Worm (Caenorhabditis elegans) whole organism, late embryonic: ENCODE results near the gene T19H12.12.
A peak's percentile ranks its signal among the peaks of the same experiment; 100 is the strongest.

Experiments used
- C08G9.2 ChIP-seq: sonication (generic microtip); optimal IDR thresholded peaks from 2 replicates; lab custom pipeline; 2016; ENCODE audit warnings: mild to moderate bottlenecking, missing genetic modification characterization, moderate library complexity, missing compliant biosample characterization
- C38D4.7 ChIP-seq: fragments of 200-800 bp; sonication (Bioruptor generic); optimal IDR thresholded peaks from 2 replicates; lab custom pipeline; 2018; ENCODE audit warnings: mild to moderate bottlenecking, missing genetic modification characterization, moderate library complexity, missing compliant biosample characterization
- F13H6.1 ChIP-seq: sonication (generic microtip); optimal IDR thresholded peaks from 2 replicates; lab custom pipeline; 2016; ENCODE audit warnings: missing genetic modification characterization, missing compliant biosample characterization
- T23F11.4 ChIP-seq: fragments of 200-800 bp; sonication (Bioruptor generic); optimal IDR thresholded peaks from 2 replicates; lab custom pipeline; 2018; ENCODE audit warnings: mild to moderate bottlenecking, missing genetic modification characterization, missing compliant biosample characterization
- ahr-1 ChIP-seq: sonication (generic microtip); optimal IDR thresholded peaks from 2 replicates; lab custom pipeline; 2016; ENCODE audit warnings: missing genetic modification characterization, missing compliant biosample characterization
- ama-1 ChIP-seq: fragments of 150-350 bp; optimal IDR thresholded peaks from 2 replicates; lab custom pipeline; 2014
- ceh-18 ChIP-seq: sonication (generic microtip); optimal IDR thresholded peaks from 2 replicates; lab custom pipeline; 2016; ENCODE audit warnings: missing genetic modification characterization, missing compliant biosample characterization
- ceh-30 ChIP-seq: fragments of 150-350 bp; optimal IDR thresholded peaks from 2 replicates; lab custom pipeline; 2014; ENCODE audit warnings: missing biosample characterization, missing genetic modification characterization
- ceh-31 ChIP-seq: sonication (generic microtip); optimal IDR thresholded peaks from 2 replicates; lab custom pipeline; 2016; ENCODE audit warnings: missing genetic modification characterization, missing compliant biosample characterization
- ceh-34 ChIP-seq: sonication (generic microtip); optimal IDR thresholded peaks from 2 replicates; lab custom pipeline; 2016; ENCODE audit warnings: mild to moderate bottlenecking, missing genetic modification characterization, missing compliant biosample characterization
- ceh-45 ChIP-seq: fragments of 200-800 bp; sonication (Bioruptor generic); IDR thresholded peaks from 2 replicates; pipeline ENCODE4 v1.3.6; 2022; ENCODE audit warnings: missing genetic modification reagents, missing genetic modification characterization, missing compliant biosample characterization
- ceh-48 ChIP-seq: sonication (generic microtip); optimal IDR thresholded peaks from 2 replicates; lab custom pipeline; 2016; ENCODE audit warnings: missing genetic modification characterization, inconsistent platforms, missing compliant biosample characterization
- che-1 ChIP-seq: sonication (generic microtip); optimal IDR thresholded peaks from 2 replicates; lab custom pipeline; 2016; ENCODE audit warnings: mild to moderate bottlenecking, missing genetic modification characterization, missing compliant biosample characterization
- dve-1 ChIP-seq: sonication (generic microtip); optimal IDR thresholded peaks from 2 replicates; lab custom pipeline; 2017; ENCODE audit warnings: antibody characterized with exemption, mild to moderate bottlenecking, missing genetic modification characterization, missing compliant biosample characterization
- elt-2 ChIP-seq: sonication (generic microtip); optimal IDR thresholded peaks from 2 replicates; lab custom pipeline; 2016; ENCODE audit warnings: missing genetic modification reagents, missing genetic modification characterization, missing compliant biosample characterization
- elt-4 ChIP-seq: sonication (generic microtip); optimal IDR thresholded peaks from 2 replicates; lab custom pipeline; 2016; ENCODE audit warnings: missing genetic modification characterization, missing compliant biosample characterization
- ets-4 ChIP-seq: sonication (generic microtip); optimal IDR thresholded peaks from 2 replicates; lab custom pipeline; 2016; ENCODE audit warnings: missing genetic modification characterization, missing compliant biosample characterization
- fkh-10 ChIP-seq: fragments of 150-350 bp; optimal IDR thresholded peaks from 2 replicates; lab custom pipeline; 2014; ENCODE audit warnings: missing biosample characterization, missing genetic modification reagents, missing genetic modification characterization
- hlh-15 ChIP-seq: sonication (generic microtip); optimal IDR thresholded peaks from 2 replicates; lab custom pipeline; 2016; ENCODE audit warnings: missing genetic modification characterization, missing compliant biosample characterization
- hlh-30 ChIP-seq: sonication (generic microtip); optimal IDR thresholded peaks from 2 replicates; lab custom pipeline; 2017; ENCODE audit warnings: antibody characterized with exemption, missing genetic modification characterization, missing compliant biosample characterization; ENCODE audit not compliant: insufficient read depth
- hlh-6 ChIP-seq: sonication (generic microtip); optimal IDR thresholded peaks from 2 replicates; lab custom pipeline; 2016; ENCODE audit warnings: missing genotype, missing genetic modification characterization, missing compliant biosample characterization
- lim-6 ChIP-seq: sonication (generic microtip); optimal IDR thresholded peaks from 2 replicates; lab custom pipeline; 2016; ENCODE audit warnings: missing genetic modification characterization, missing compliant biosample characterization
- lin-11 ChIP-seq: fragments of 200-800 bp; sonication (Bioruptor generic); optimal IDR thresholded peaks from 2 replicates; lab custom pipeline; 2018; ENCODE audit warnings: mild to moderate bottlenecking, missing genetic modification characterization, missing compliant biosample characterization
- mec-3 ChIP-seq: sonication (generic microtip); optimal IDR thresholded peaks from 2 replicates; lab custom pipeline; 2016; ENCODE audit warnings: borderline replicate concordance, missing genetic modification characterization, missing compliant biosample characterization
- nfya-1 ChIP-seq: sonication (generic microtip); optimal IDR thresholded peaks from 2 replicates; lab custom pipeline; 2017; ENCODE audit warnings: missing genetic modification characterization, mild to moderate bottlenecking, missing compliant biosample characterization, antibody characterized with exemption, moderate library complexity
- nhr-11 ChIP-seq: fragments of 150-350 bp; optimal IDR thresholded peaks from 2 replicates; lab custom pipeline; 2014; ENCODE audit warnings: missing biosample characterization, missing genetic modification characterization
- nhr-232 ChIP-seq: sonication (generic microtip); optimal IDR thresholded peaks from 2 replicates; lab custom pipeline; 2016; ENCODE audit warnings: missing genetic modification characterization, missing compliant biosample characterization
- odd-2 ChIP-seq: sonication (generic microtip); optimal IDR thresholded peaks from 2 replicates; lab custom pipeline; 2017; ENCODE audit warnings: antibody characterized with exemption, mild to moderate bottlenecking, missing genetic modification characterization, missing compliant biosample characterization
- pag-3 ChIP-seq: sonication (generic microtip); optimal IDR thresholded peaks from 2 replicates; lab custom pipeline; 2016; ENCODE audit warnings: missing compliant biosample characterization, missing genetic modification characterization, borderline replicate concordance
- pax-1 ChIP-seq: fragments of 150-350 bp; optimal IDR thresholded peaks from 2 replicates; lab custom pipeline; 2014; ENCODE audit warnings: missing biosample characterization, missing genetic modification characterization
- pha-4 ChIP-seq: fragments of 150-350 bp; optimal IDR thresholded peaks from 2 replicates; lab custom pipeline; 2018; ENCODE audit warnings: missing biosample characterization, missing genetic modification reagents, missing genetic modification characterization
- ref-2 ChIP-seq: sonication (generic microtip); optimal IDR thresholded peaks from 2 replicates; lab custom pipeline; 2016; ENCODE audit warnings: missing genetic modification characterization, missing compliant biosample characterization
- rnt-1 ChIP-seq: sonication (generic microtip); optimal IDR thresholded peaks from 2 replicates; lab custom pipeline; 2016; ENCODE audit warnings: missing genetic modification characterization, missing compliant biosample characterization
- sox-2 ChIP-seq: fragments of 200-800 bp; sonication (Bioruptor generic); IDR thresholded peaks from 2 replicates; pipeline ENCODE4 v1.3.6; 2022; ENCODE audit warnings: missing genetic modification reagents, missing genetic modification characterization, missing compliant biosample characterization
- tbx-2 ChIP-seq: sonication (generic microtip); optimal IDR thresholded peaks from 2 replicates; lab custom pipeline; 2016; ENCODE audit warnings: missing genetic modification characterization, missing compliant biosample characterization
- tbx-7 ChIP-seq: sonication (generic microtip); optimal IDR thresholded peaks from 2 replicates; lab custom pipeline; 2016; ENCODE audit warnings: missing genotype, missing genetic modification characterization, missing compliant biosample characterization
- ttx-3 ChIP-seq: sonication (generic microtip); optimal IDR thresholded peaks from 2 replicates; lab custom pipeline; 2016; ENCODE audit warnings: missing genetic modification reagents, missing genetic modification characterization, missing compliant biosample characterization
- unc-42 ChIP-seq: sonication (generic microtip); optimal IDR thresholded peaks from 2 replicates; lab custom pipeline; 2016; ENCODE audit warnings: missing genotype, missing genetic modification characterization, missing compliant biosample characterization
- unc-55 ChIP-seq: sonication (generic microtip); optimal IDR thresholded peaks from 2 replicates; lab custom pipeline; 2017; ENCODE audit warnings: missing biosample characterization, missing genetic modification reagents, missing genetic modification characterization

Gene T19H12.12

DNA sequence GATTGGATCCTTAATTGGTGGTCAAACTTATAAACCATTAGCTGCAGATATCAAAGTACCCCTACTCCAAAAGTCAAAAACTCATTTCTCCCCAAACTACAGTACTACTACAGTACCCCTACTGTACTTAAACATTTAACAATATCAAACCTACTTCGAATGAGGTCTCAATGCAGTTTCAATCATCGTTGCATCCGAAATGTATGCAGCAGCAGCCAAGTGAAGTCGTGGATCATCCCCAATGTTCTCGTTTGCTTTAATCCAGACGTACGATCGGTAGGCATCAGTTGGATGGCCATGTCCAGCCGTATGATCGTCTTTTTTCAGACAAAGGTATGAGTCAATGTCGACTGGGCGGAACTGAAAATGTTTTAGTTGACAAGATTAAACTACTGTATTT is 27.0 kb upstream of the T19H12.12 start:
- TF ChIP-seq rnt-1 (no peak), mec-3 (tag; lab: Kevin White, UChicago) (no peak), ceh-31 (tag; lab: Kevin White, UChicago) (no peak), hlh-30 (tag; lab: Kevin White, UChicago) (no peak), tbx-7 (tag; lab: Kevin White, UChicago) (no peak), ceh-48 (tag; lab: Kevin White, UChicago) (no peak), nfya-1 (no peak), ceh-30 (tag; lab: Kevin White, UChicago) (no peak), pax-1 (tag; lab: Kevin White, UChicago) (no peak), lin-11 (tag; lab: Kevin White, UChicago) (no peak), ttx-3 (tag; lab: Kevin White, UChicago) (no peak), F13H6.1 (tag; lab: Kevin White, UChicago) (no peak), ceh-45 (no peak), ceh-34 (no peak)

DNA sequence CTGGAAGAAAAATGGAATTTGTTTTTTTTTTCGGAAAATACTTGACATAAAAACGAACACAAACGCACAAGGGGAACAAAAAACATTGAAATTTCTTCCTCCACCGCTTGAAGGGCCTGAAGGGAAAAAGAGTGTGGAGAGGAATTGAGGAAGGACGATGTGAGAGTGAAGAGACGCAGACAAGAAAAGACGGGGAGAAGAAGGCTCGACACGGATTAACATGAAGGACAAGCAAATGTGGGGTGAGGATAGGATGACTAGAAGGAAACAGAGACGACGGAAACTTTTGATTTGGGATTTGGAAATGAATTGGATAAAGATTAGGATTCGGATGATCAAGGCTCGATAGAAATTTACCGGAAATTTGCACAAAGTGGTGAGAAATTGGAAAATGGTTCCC is 24.1 kb upstream of the T19H12.12 start:
- peak; percentile 34 for TF ChIP-seq ceh-31 (tag; lab: Kevin White, UChicago)
- TF ChIP-seq hlh-6 (tag; lab: Kevin White, UChicago): peak; percentile 28
- no peak for TF ChIP-seq C08G9.2 (tag; lab: Kevin White, UChicago)
- no peak for TF ChIP-seq sox-2 (GFP tag; lab: Robert Waterston, UW)
- TF ChIP-seq ceh-18 (tag; lab: Kevin White, UChicago): peak; percentile 25
- TF ChIP-seq unc-42 (tag; lab: Kevin White, UChicago): peak; percentile 37
- TF ChIP-seq ref-2: peak; percentile 12
- peak; percentile 43 for TF ChIP-seq nfya-1
- no peak for TF ChIP-seq pag-3 (tag; lab: Kevin White, UChicago)
- TF ChIP-seq tbx-2 (tag; lab: Kevin White, UChicago): peak; percentile 21
- TF ChIP-seq lim-6 (tag; lab: Kevin White, UChicago): no peak
- peak; percentile 39 for TF ChIP-seq unc-55
- TF ChIP-seq nhr-11 (tag; lab: Kevin White, UChicago): no peak
- TF ChIP-seq, all 69 proteins: peak for 8

ce11 chrV:4862737-4863136 is 21.9 kb upstream of the T19H12.12 start, which contains the start of gene C37H5.13:
C37H5.13 (minus strand) TSS chrV:4862965.
- TF ChIP-seq unc-55 (peak; percentile 16), ceh-48 (tag; lab: Kevin White, UChicago) (no peak)
- TF ChIP-seq, all 69 proteins: peak for 1

DNA sequence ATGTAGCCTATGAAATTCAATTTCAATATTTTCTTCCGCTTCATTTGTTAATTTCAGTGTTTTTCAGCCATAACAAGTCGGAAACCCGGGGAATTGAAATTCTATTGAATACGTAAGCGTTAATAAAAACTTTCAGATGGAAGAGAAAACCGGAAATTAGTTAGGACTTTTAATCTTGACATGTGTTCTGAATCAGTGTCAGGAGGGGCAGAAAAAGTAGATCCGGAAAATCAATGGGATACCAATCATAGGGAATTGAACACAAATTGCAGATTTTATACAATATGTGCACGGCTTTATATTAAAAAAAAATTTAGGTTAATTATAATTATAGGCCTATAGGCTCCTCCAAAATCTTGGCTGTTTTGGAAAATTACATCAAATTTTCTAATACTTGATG is 20.3 kb upstream of the T19H12.12 start:
- TF ChIP-seq ets-4 (tag; lab: Kevin White, UChicago) (no peak), hlh-15 (tag; lab: Kevin White, UChicago) (no peak), mec-3 (tag; lab: Kevin White, UChicago) (no peak), elt-2 (no peak), hlh-30 (tag; lab: Kevin White, UChicago) (no peak), elt-4 (tag; lab: Kevin White, UChicago) (no peak), ahr-1 (no peak), lin-11 (tag; lab: Kevin White, UChicago) (no peak), che-1 (no peak), pha-4 (tag; lab: Kevin White, UChicago) (no peak), C38D4.7 (no peak), ceh-30 (tag; lab: Kevin White, UChicago) (no peak)

DNA sequence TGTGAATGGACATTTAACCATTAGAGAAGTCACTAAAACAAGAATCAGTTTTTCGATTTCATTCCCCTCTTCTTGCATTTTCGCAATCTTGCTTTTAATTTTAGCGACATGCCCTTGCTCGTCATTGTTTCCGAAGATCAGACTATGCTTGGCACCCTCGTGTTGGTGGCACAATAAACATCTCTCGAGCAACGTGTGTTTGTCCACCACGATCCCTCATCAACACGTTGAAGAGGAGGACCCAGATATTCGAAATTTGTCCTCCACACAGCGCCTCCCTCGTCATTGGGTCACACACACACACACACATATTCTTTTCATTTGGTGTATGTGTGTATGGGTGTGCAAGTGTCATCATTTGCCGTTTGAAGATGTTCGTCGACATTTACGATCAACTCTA is 19.2 kb upstream of the T19H12.12 start, which contains the start of gene srd-32:
Gene srd-32 (plus strand): TSS at position 301 of the 400 bp plus-strand sequence.
- TF ChIP-seq ceh-34 (no peak), fkh-10 (no peak), nhr-232 (tag; lab: Kevin White, UChicago) (no peak), dve-1 (tag; lab: Kevin White, UChicago) (no peak), ama-1 (lab: Kevin White, UChicago) (no peak), C08G9.2 (tag; lab: Kevin White, UChicago) (no peak), hlh-30 (tag; lab: Kevin White, UChicago) (no peak), odd-2 (tag; lab: Kevin White, UChicago) (no peak), ahr-1 (no peak), pag-3 (tag; lab: Kevin White, UChicago) (no peak), T23F11.4 (GFP tag; lab: Kevin White, UChicago) (no peak)
